Worm (Caenorhabditis elegans) whole organism, L3 larva: Measurements from ENCODE around the gene mig-10.

Experiments
- R02D3.7 ChIP-seq: fragments of 150-350 bp; optimal IDR thresholded peaks from 2 replicates; lab custom pipeline; 2014; ENCODE audit warnings: missing biosample characterization, missing genetic modification characterization
- ZK546.5 ChIP-seq: sonication (generic microtip); optimal IDR thresholded peaks from 2 replicates; lab custom pipeline; 2017; ENCODE audit warnings: missing biosample characterization, missing genetic modification characterization
- ama-1 ChIP-seq: fragments of 150-350 bp; optimal IDR thresholded peaks from 2 replicates; lab custom pipeline; 2018
- ceh-16 ChIP-seq: sonication (generic microtip); optimal IDR thresholded peaks from 2 replicates; lab custom pipeline; 2017; ENCODE audit warnings: missing biosample characterization, missing genetic modification characterization
- ceh-28 ChIP-seq: fragments of 150-350 bp; optimal IDR thresholded peaks from 2 replicates; lab custom pipeline; 2014; ENCODE audit warnings: missing biosample characterization, missing genetic modification reagents, missing genetic modification characterization
- ceh-9 ChIP-seq: sonication (generic microtip); optimal IDR thresholded peaks from 2 replicates; lab custom pipeline; 2018; ENCODE audit warnings: missing biosample characterization, missing genetic modification characterization
- daf-12 ChIP-seq: fragments of 150-350 bp; optimal IDR thresholded peaks from 2 replicates; lab custom pipeline; 2014; ENCODE audit warnings: missing biosample characterization, missing genetic modification reagents, missing genetic modification characterization
- egl-27 ChIP-seq: sonication (generic microtip); optimal IDR thresholded peaks from 4 replicates; lab custom pipeline; 2017; ENCODE audit warnings: missing biosample characterization, missing genetic modification reagents, missing genetic modification characterization
- elt-1 ChIP-seq: fragments of 150-350 bp; optimal IDR thresholded peaks from 2 replicates; lab custom pipeline; 2014; ENCODE audit warnings: missing biosample characterization, missing genetic modification characterization
- elt-2 ChIP-seq: sonication (generic microtip); optimal IDR thresholded peaks from 2 replicates; lab custom pipeline; 2016; ENCODE audit warnings: missing genetic modification reagents, mild to moderate bottlenecking, missing genetic modification characterization, missing compliant biosample characterization
- elt-3 ChIP-seq, 3 experiments: fragments of 150-350 bp in 1 of 3; sonication (generic microtip) in 2 of 3; optimal IDR thresholded peaks; 2 replicates in 2 of 3; 4 replicates in 1 of 3; lab custom pipeline; 2014 to 2017; ENCODE audit warnings: missing biosample characterization in 3 of 3, missing genetic modification characterization in 3 of 3
- eor-1 ChIP-seq, 2 experiments: fragments of 150-350 bp; optimal IDR thresholded peaks; 2 replicates each; lab custom pipeline; 2014 to 2018; ENCODE audit warnings: missing biosample characterization in 2 of 2, missing genetic modification characterization in 2 of 2
- fkh-10 ChIP-seq: sonication (generic microtip); optimal IDR thresholded peaks from 2 replicates; lab custom pipeline; 2017; ENCODE audit warnings: missing biosample characterization, missing genetic modification reagents, missing genetic modification characterization
- fos-1 ChIP-seq: fragments of 150-350 bp; optimal IDR thresholded peaks from 2 replicates; lab custom pipeline; 2014; ENCODE audit warnings: missing biosample characterization, missing genetic modification characterization
- jun-1 ChIP-seq: fragments of 150-350 bp; optimal IDR thresholded peaks from 2 replicates; lab custom pipeline; 2014; ENCODE audit warnings: missing biosample characterization, missing genetic modification reagents, missing genetic modification characterization
- lin-15B ChIP-seq: fragments of 150-350 bp; optimal IDR thresholded peaks from 2 replicates; lab custom pipeline; 2014; ENCODE audit warnings: missing biosample characterization, missing genetic modification characterization
- lin-39 ChIP-seq: fragments of 150-350 bp; optimal IDR thresholded peaks from 2 replicates; lab custom pipeline; 2018; ENCODE audit warnings: missing biosample characterization, missing genetic modification reagents, missing genetic modification characterization
- lsy-12 ChIP-seq: sonication (generic microtip); optimal IDR thresholded peaks from 2 replicates; lab custom pipeline; 2016; ENCODE audit warnings: mild to moderate bottlenecking, missing genetic modification characterization, missing compliant biosample characterization
- mml-1 ChIP-seq: fragments of 150-350 bp; sonication (generic microtip); optimal IDR thresholded peaks from 3 replicates; lab custom pipeline; 2014; ENCODE audit warnings: missing biosample characterization, missing genetic modification characterization
- nfya-1 ChIP-seq: sonication (generic microtip); optimal IDR thresholded peaks from 2 replicates; lab custom pipeline; 2017; ENCODE audit warnings: missing genetic modification characterization, mild to moderate bottlenecking, missing compliant biosample characterization, antibody characterized with exemption, moderate library complexity; ENCODE audit not compliant: insufficient read depth
- nhr-23 ChIP-seq: fragments of 150-350 bp; optimal IDR thresholded peaks from 2 replicates; lab custom pipeline; 2014; ENCODE audit warnings: missing biosample characterization, missing genetic modification reagents, missing genetic modification characterization
- nhr-237 ChIP-seq: fragments of 150-350 bp; optimal IDR thresholded peaks from 2 replicates; lab custom pipeline; 2014; ENCODE audit warnings: missing biosample characterization, missing genetic modification characterization
- nhr-25 ChIP-seq: sonication (generic microtip); optimal IDR thresholded peaks from 2 replicates; lab custom pipeline; 2017; ENCODE audit warnings: missing biosample characterization, missing genetic modification characterization
- nhr-28 ChIP-seq: fragments of 150-350 bp; optimal IDR thresholded peaks from 2 replicates; lab custom pipeline; 2014; ENCODE audit warnings: missing biosample characterization, missing genetic modification characterization
- nhr-43 ChIP-seq: sonication (generic microtip); optimal IDR thresholded peaks from 2 replicates; lab custom pipeline; 2016; ENCODE audit warnings: mild to moderate bottlenecking, missing genetic modification characterization, missing compliant biosample characterization; ENCODE audit not compliant: poor library complexity, severe bottlenecking
- nhr-67 ChIP-seq: fragments of 150-350 bp; optimal IDR thresholded peaks from 2 replicates; lab custom pipeline; 2014; ENCODE audit warnings: missing biosample characterization, missing genetic modification characterization
- nhr-76 ChIP-seq: fragments of 150-350 bp; sonication (generic microtip); optimal IDR thresholded peaks from 5 replicates; lab custom pipeline; 2014; ENCODE audit warnings: missing biosample characterization, missing genetic modification characterization
- nhr-77 ChIP-seq: fragments of 150-350 bp; optimal IDR thresholded peaks from 2 replicates; lab custom pipeline; 2014; ENCODE audit warnings: missing biosample characterization, missing genetic modification characterization
- pha-4 ChIP-seq: fragments of 150-350 bp; optimal IDR thresholded peaks from 2 replicates; lab custom pipeline; 2014; ENCODE audit warnings: missing biosample characterization, missing genetic modification reagents, missing genetic modification characterization
- pqm-1 ChIP-seq: fragments of 150-350 bp; optimal IDR thresholded peaks from 2 replicates; lab custom pipeline; 2017; ENCODE audit warnings: missing biosample characterization, missing genetic modification characterization, inconsistent platforms
- sea-2 ChIP-seq: fragments of 150-350 bp; sonication (generic microtip); optimal IDR thresholded peaks from 4 replicates; lab custom pipeline; 2014; ENCODE audit warnings: missing biosample characterization, missing genetic modification reagents, missing genetic modification characterization
- skn-1 ChIP-seq: fragments of 150-350 bp; optimal IDR thresholded peaks from 2 replicates; lab custom pipeline; 2014; ENCODE audit warnings: missing biosample characterization, missing genetic modification characterization
- snpc-4 ChIP-seq: fragments of 150-350 bp; optimal IDR thresholded peaks from 2 replicates; lab custom pipeline; 2014; ENCODE audit warnings: missing biosample characterization, missing genetic modification characterization
- tbx-2 ChIP-seq: sonication (generic microtip); optimal IDR thresholded peaks from 2 replicates; lab custom pipeline; 2016; ENCODE audit warnings: mild to moderate bottlenecking, missing genetic modification characterization, missing compliant biosample characterization
- unc-62 ChIP-seq: fragments of 150-350 bp; sonication (generic microtip); optimal IDR thresholded peaks from 4 replicates; lab custom pipeline; 2014; ENCODE audit warnings: missing biosample characterization, missing genetic modification reagents, missing genetic modification characterization
- zag-1 ChIP-seq: fragments of 150-350 bp; optimal IDR thresholded peaks from 2 replicates; lab custom pipeline; 2014; ENCODE audit warnings: missing biosample characterization, missing genetic modification characterization
- ztf-11 ChIP-seq: fragments of 150-350 bp; optimal IDR thresholded peaks from 2 replicates; lab custom pipeline; 2014; ENCODE audit warnings: missing biosample characterization, missing genetic modification characterization
- ztf-4 ChIP-seq: fragments of 150-350 bp; optimal IDR thresholded peaks from 2 replicates; lab custom pipeline; 2014; ENCODE audit warnings: missing biosample characterization, missing genetic modification characterization

mig-10 gene

ce11 chrIII:8244052-8244451 is 34.8 kb upstream of the mig-10 start, which contains the start of the genes pbs-6 and cids-1:
pbs-6 (minus strand) TSS chrIII:8244092.
cids-1 (plus strand) TSS chrIII:8244445.
- TF ChIP-seq skn-1 (peak; percentile 44), lin-39 (tag; lab: Kevin White, UChicago) (no peak), nfya-1 (tag; lab: Kevin White, UChicago) (peak; percentile 36), ztf-11 (tag; lab: Kevin White, UChicago) (no peak), nhr-28 (tag; lab: Kevin White, UChicago) (no peak), lin-15B (tag; lab: Kevin White, UChicago) (peak; percentile 27), pha-4 (tag; lab: Kevin White, UChicago) (peak; percentile 5), ceh-9 (tag; lab: Kevin White, UChicago) (no peak), pqm-1 (tag; lab: Kevin White, UChicago) (no peak)

ce11 chrIII:8245591-8245990 is 33.3 kb upstream of the mig-10 start, which contains the start of gene C02F5.3:
C02F5.3 (plus strand) TSS chrIII:8245891.
- TF ChIP-seq nhr-23 (no peak), fkh-10 (GFP tag; lab: Kevin White, UChicago) (no peak), fos-1 (no peak), zag-1 (tag; lab: Kevin White, UChicago) (no peak), daf-12 (tag; lab: Kevin White, UChicago) (no peak), ztf-4 (no peak), nhr-76 (no peak), nhr-77 (tag; lab: Kevin White, UChicago) (no peak), mml-1 (no peak), ZK546.5 (tag; lab: Kevin White, UChicago) (no peak), eor-1 (tag; optimal IDR thresholded peaks at IDR 0.05; lab: Kevin White, UChicago) (no peak), ztf-11 (tag; lab: Kevin White, UChicago) (no peak), snpc-4 (no peak), elt-3 (tag; optimal IDR thresholded peaks at IDR 0.05; lab: Kevin White, UChicago) (no peak), ama-1 (no peak), nhr-43 (no peak)

DNA sequence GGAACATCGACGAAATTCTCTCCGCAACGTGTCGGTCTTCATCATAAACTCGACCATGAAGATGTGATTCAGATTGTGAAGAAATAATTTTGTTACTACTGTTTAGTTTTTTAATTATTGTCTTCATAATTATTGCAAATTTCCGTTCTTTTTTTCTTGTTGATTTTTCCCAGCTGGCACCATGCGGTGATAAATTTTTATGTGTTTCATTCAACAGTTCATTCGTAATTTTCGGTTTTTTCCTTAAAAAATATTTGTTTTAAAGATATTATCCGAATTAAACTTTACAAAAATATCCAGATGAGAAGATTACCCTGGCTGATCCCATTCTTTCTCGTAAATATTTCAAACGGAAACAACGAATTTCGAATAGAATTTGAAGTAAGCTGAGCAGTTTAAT is 31.9 kb upstream of the mig-10 start, which contains the start of gene C02F5.13:
C02F5.13 (plus strand) TSS at position 301 of the 400 bp plus-strand sequence.
- TF ChIP-seq ama-1 (no peak), lin-15B (tag; lab: Kevin White, UChicago) (no peak)

DNA sequence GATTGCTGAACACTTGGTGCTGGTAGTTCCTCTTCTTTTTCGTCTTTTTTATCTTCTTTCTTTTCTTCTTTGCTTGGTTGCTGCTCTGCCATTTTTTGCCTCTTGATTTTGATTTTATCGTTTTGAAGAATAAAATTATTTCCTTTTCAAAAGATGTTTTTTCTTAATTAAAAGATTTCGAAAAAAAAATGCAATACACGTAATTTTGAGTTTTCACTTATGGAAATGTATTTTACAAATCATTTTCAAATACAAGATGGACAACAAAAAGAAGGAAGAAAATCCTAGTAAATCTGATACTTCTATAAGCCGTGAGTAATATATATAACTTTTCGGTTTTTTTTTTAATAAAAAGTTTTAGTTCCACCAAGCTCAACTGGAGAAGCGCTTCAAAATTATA is 29.5 kb upstream of the mig-10 start, which contains the start of the genes C02F5.10 and C02F5.2:
C02F5.10 (minus strand) TSS at position 101 of the 400 bp plus-strand sequence.
C02F5.2 (plus strand) TSS at position 239 of the 400 bp plus-strand sequence.
- TF ChIP-seq nhr-67 (tag; lab: Kevin White, UChicago) (no peak), ama-1 (no peak), fkh-10 (GFP tag; lab: Kevin White, UChicago) (no peak), lsy-12 (no peak), elt-1 (tag; lab: Kevin White, UChicago) (no peak), eor-1 (tag; optimal IDR thresholded peaks at IDR 0.05; lab: Kevin White, UChicago) (no peak), lin-39 (tag; lab: Kevin White, UChicago) (no peak), nhr-23 (no peak), elt-3 (tag; optimal IDR thresholded peaks at IDR 0.05; lab: Kevin White, UChicago) (no peak), zag-1 (tag; lab: Kevin White, UChicago) (no peak), unc-62 (GFP tag; lab: Kevin White, UChicago) (no peak), ceh-28 (tag; lab: Kevin White, UChicago) (no peak), fos-1 (no peak), ceh-9 (tag; lab: Kevin White, UChicago) (no peak), jun-1 (tag; lab: Kevin White, UChicago) (no peak), sea-2 (GFP tag; lab: Kevin White, UChicago) (no peak), egl-27 (tag; lab: Kevin White, UChicago) (no peak)
- TF ChIP-seq, all 47 proteins: peak for 0

DNA sequence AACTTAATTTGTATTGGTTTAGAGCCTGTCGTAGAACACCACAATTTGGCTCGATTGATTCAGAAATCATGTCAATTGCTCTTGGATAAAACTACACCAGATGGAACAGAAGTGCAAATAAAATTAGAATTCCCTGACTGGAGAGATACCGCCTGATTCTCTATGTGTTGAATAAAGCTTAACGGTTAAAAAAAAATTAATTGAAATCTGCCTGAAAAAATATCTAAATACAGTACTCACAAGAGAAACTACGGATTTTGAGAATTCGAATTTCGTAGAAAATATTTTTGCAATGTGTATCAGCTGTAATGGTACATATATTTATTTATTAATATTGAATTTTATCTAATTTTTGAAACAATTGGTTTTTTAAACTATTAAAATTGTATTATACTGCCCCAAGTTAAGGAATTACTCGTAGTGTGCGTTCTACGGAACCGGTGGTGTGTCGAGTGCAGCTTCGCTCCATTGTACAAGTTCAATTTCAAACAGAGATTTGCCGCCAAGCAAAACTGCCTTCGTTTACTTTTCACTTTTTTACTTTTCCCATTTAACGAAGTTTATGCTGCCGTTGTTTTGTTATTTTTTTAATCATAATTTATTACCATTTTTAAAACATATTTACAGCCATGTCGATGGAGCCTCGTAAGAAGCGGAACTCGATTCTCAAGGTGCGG is 28.8 kb upstream of the mig-10 start, which contains the start of gene knl-1:
knl-1 (plus strand) TSS at position 626 of the 677 bp plus-strand sequence.
- TF ChIP-seq ceh-9 (tag; lab: Kevin White, UChicago) = no peak
- peak; percentile 5 for TF ChIP-seq pqm-1 (tag; lab: Kevin White, UChicago)
- TF ChIP-seq ceh-16 (tag; lab: Kevin White, UChicago) = no peak
- peak; percentile 94 for TF ChIP-seq pha-4 (tag; lab: Kevin White, UChicago)
- TF ChIP-seq snpc-4 = no peak
- TF ChIP-seq ceh-28 (tag; lab: Kevin White, UChicago) = no peak
- peak; percentile 44 for TF ChIP-seq lin-39 (tag; lab: Kevin White, UChicago)
- TF ChIP-seq nhr-23 = peak; percentile 51
- peak; percentile 69 for TF ChIP-seq lin-15B (tag; lab: Kevin White, UChicago)
- TF ChIP-seq nhr-25 (tag; lab: Kevin White, UChicago) = peak; percentile 28
- TF ChIP-seq jun-1 (tag; lab: Kevin White, UChicago) = peak; percentile 6
- no peak for TF ChIP-seq tbx-2
- no peak for TF ChIP-seq daf-12 (tag; lab: Kevin White, UChicago)
- peak; percentile 52 for TF ChIP-seq nfya-1 (tag; lab: Kevin White, UChicago)
- TF ChIP-seq elt-2 (tag; lab: Kevin White, UChicago) = peak; percentile 28
- TF ChIP-seq fos-1 = no peak
- no peak for TF ChIP-seq ama-1
- peak; percentile 9 for TF ChIP-seq R02D3.7 (tag; lab: Kevin White, UChicago)
- TF ChIP-seq nhr-77 (tag; lab: Kevin White, UChicago) = no peak
- TF ChIP-seq nhr-237 (tag; lab: Kevin White, UChicago) = no peak
- TF ChIP-seq skn-1 = no peak
- no peak for TF ChIP-seq elt-3 (tag; optimal IDR thresholded peaks at IDR 0.05; lab: Kevin White, UChicago)
- TF ChIP-seq, all 47 proteins: peak for 10
